Fruit fly (Drosophila melanogaster): ENCODE results near the gene Mipp1.

Gene Mipp1

DNA sequence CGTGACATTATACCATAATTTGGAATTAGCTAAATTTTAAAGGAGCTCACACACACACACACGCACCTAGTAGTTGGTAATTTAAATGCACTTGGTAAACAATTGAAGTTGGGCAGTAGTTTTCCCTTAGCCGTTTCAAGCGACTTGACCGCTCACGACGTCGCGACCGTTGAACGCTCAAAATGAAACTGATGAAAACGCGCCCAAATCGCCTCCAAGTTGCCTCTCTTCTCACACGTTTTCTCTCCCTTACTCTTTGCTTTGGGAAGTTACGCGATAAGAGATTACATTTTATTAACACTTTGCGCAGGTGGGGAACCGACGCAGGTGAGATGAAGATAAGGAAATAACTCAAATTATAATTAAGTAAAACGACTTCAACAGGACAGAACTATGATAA, 926 bp downstream of the Mipp1 start (continued):
- TF ChIP-seq CG1792 (GFP tag; optimal IDR thresholded peaks at IDR 0.05) (no peak), pzg (GFP tag; optimal IDR thresholded peaks at IDR 0.05) (no peak), Hsf (GFP tag; optimal IDR thresholded peaks at IDR 0.05) (no peak), CG15601 (tag; optimal IDR thresholded peaks at IDR 0.05) (peak; percentile 27), D19A (tag; optimal IDR thresholded peaks at IDR 0.05) (no peak), tin (GFP tag; optimal IDR thresholded peaks at IDR 0.05) (no peak), nom (GFP tag; optimal IDR thresholded peaks at IDR 0.05) (no peak), jing (GFP tag; optimal IDR thresholded peaks at IDR 0.05) (no peak), run (tag; optimal IDR thresholded peaks at IDR 0.05) (no peak), CG13894 (tag; optimal IDR thresholded peaks at IDR 0.05) (no peak), Oaz (GFP tag; IDR thresholded peaks at IDR 0.05) (no peak), mam (GFP tag; optimal IDR thresholded peaks at IDR 0.05) (no peak), Ets97D (GFP tag; optimal IDR thresholded peaks at IDR 0.05) (no peak), CG17359 (tag; optimal IDR thresholded peaks at IDR 0.05) (peak; percentile 17), TFAM (GFP tag; optimal IDR thresholded peaks at IDR 0.05) (no peak), wek (GFP tag; optimal IDR thresholded peaks at IDR 0.05) (no peak), Hand (GFP tag; optimal IDR thresholded peaks at IDR 0.05) (no peak), CG6683 (GFP tag; optimal IDR thresholded peaks at IDR 0.05) (no peak), CG12942 (GFP tag; optimal IDR thresholded peaks at IDR 0.05) (no peak), HLH4C (GFP tag; IDR thresholded peaks at IDR 0.05; ENCODE audit: partially characterized antibody) (no peak), lmd (GFP tag; IDR thresholded peaks at IDR 0.05) (no peak), peb (GFP tag; IDR thresholded peaks at IDR 0.05) (no peak), CG10431 (GFP tag; optimal IDR thresholded peaks at IDR 0.05) (no peak), shn (GFP tag; optimal IDR thresholded peaks at IDR 0.05) (no peak), CG30403 (GFP tag; optimal IDR thresholded peaks at IDR 0.05) (no peak), CG14441 (GFP tag; IDR thresholded peaks at IDR 0.05) (no peak), CG16813 (GFP tag; IDR thresholded peaks at IDR 0.05; ENCODE audit: partially characterized antibody) (no peak), sug (tag; optimal IDR thresholded peaks at IDR 0.05) (no peak), ase (GFP tag; IDR thresholded peaks at IDR 0.05) (no peak), CG14014 (GFP tag; IDR thresholded peaks at IDR 0.05) (peak; percentile 17; the same call in 1 of the 2 replicates), NFAT (GFP tag; IDR thresholded peaks at IDR 0.05) (peak; percentile 54; the same call in 1 of the 2 replicates), nau (GFP tag; optimal IDR thresholded peaks at IDR 0.05) (no peak), BtbVII (GFP tag; optimal IDR thresholded peaks at IDR 0.05) (peak; percentile 37), CG8924 (tag; optimal IDR thresholded peaks at IDR 0.05) (no peak), H15 (GFP tag; IDR thresholded peaks at IDR 0.05) (no peak), scrt (GFP tag; optimal IDR thresholded peaks at IDR 0.05) (no peak), oc (tag; optimal IDR thresholded peaks at IDR 0.05) (peak; percentile 19), Asciz (GFP tag; optimal IDR thresholded peaks at IDR 0.05) (no peak), Oli (tag; optimal IDR thresholded peaks at IDR 0.05) (no peak), zen2 (GFP tag; IDR thresholded peaks at IDR 0.05; ENCODE audit: partially characterized antibody) (no peak), dati (GFP tag; IDR thresholded peaks at IDR 0.05) (no peak), CG13296 (GFP tag; optimal IDR thresholded peaks at IDR 0.05) (peak; percentile 36), CG2889 (GFP tag; IDR thresholded peaks at IDR 0.05) (no peak), toy (GFP tag; IDR thresholded peaks at IDR 0.05) (no peak), CG15696 (tag; optimal IDR thresholded peaks at IDR 0.05) (no peak), CG4282 (GFP tag; optimal IDR thresholded peaks at IDR 0.05) (no peak), CG7745 (tag; optimal IDR thresholded peaks at IDR 0.05) (peak; percentile 84), fd3F (GFP tag; optimal IDR thresholded peaks at IDR 0.05) (no peak), CG11398 (GFP tag; optimal IDR thresholded peaks at IDR 0.05) (no peak), Xrp1 (GFP tag; IDR thresholded peaks at IDR 0.05) (no peak), CG13123 (GFP tag; optimal IDR thresholded peaks at IDR 0.05) (no peak), CG7372 (GFP tag; IDR thresholded peaks at IDR 0.05) (no peak)
